Worm (Caenorhabditis elegans) whole organism, young adult: ENCODE data around the gene try-5.
A peak's percentile ranks its signal among the peaks of the same experiment; 100 is the strongest.

Experiments used
- B0261.1 ChIP-seq: sonication (generic microtip); optimal IDR thresholded peaks from 2 replicates; lab custom pipeline; 2016; ENCODE audit warnings: mild to moderate bottlenecking, missing genetic modification characterization, moderate library complexity, missing compliant biosample characterization
- B0336.3 ChIP-seq: fragments of 200-800 bp; sonication (Bioruptor generic); IDR thresholded peaks from 2 replicates; pipeline ENCODE4 v1.3.6; 2022; ENCODE audit warnings: missing genetic modification characterization, missing compliant biosample characterization
- F10E7.11 ChIP-seq: sonication (generic microtip); optimal IDR thresholded peaks from 2 replicates; lab custom pipeline; 2017; ENCODE audit warnings: mild to moderate bottlenecking, missing genetic modification characterization, moderate library complexity, missing compliant biosample characterization
- F22D6.2 ChIP-seq: sonication (generic microtip); optimal IDR thresholded peaks from 2 replicates; lab custom pipeline; 2016; ENCODE audit warnings: mild to moderate bottlenecking, missing genetic modification characterization, missing compliant biosample characterization
- F23B12.7 ChIP-seq: sonication (generic microtip); optimal IDR thresholded peaks from 2 replicates; lab custom pipeline; 2017; ENCODE audit warnings: missing genetic modification characterization, mild to moderate bottlenecking, missing compliant biosample characterization, antibody characterized with exemption, moderate library complexity; ENCODE audit not compliant: insufficient read depth
- F33H1.4 ChIP-seq: fragments of 200-800 bp; sonication (Bioruptor generic); IDR thresholded peaks from 2 replicates; pipeline ENCODE4 v1.3.6; 2022; ENCODE audit warnings: missing genetic modification reagents, missing genetic modification characterization, missing compliant biosample characterization
- F39B2.1 ChIP-seq: fragments of 200-800 bp; sonication (Bioruptor generic); IDR thresholded peaks from 2 replicates; pipeline ENCODE4 v1.3.6; 2022; ENCODE audit warnings: missing genetic modification reagents, missing genetic modification characterization, missing compliant biosample characterization
- F52B5.7 ChIP-seq: sonication (generic microtip); optimal IDR thresholded peaks from 2 replicates; lab custom pipeline; 2016; ENCODE audit warnings: mild to moderate bottlenecking, missing genetic modification characterization, missing compliant biosample characterization
- F55B11.4 ChIP-seq: sonication (generic microtip); optimal IDR thresholded peaks from 2 replicates; lab custom pipeline; 2016; ENCODE audit warnings: missing compliant biosample characterization, missing genetic modification characterization, borderline replicate concordance; ENCODE audit not compliant: insufficient read depth
- K12H6.12 ChIP-seq: fragments of 200-800 bp; sonication (Bioruptor generic); optimal IDR thresholded peaks from 2 replicates; lab custom pipeline; 2018; ENCODE audit warnings: mild to moderate bottlenecking, missing genetic modification characterization, missing compliant biosample characterization
- Y53F4B.3 ChIP-seq: fragments of 200-800 bp; sonication (Bioruptor generic); IDR thresholded peaks from 2 replicates; pipeline ENCODE4 v1.3.6; 2022; ENCODE audit warnings: missing genetic modification reagents, missing genetic modification characterization, missing compliant biosample characterization
- Y56A3A.18 ChIP-seq: fragments of 200-800 bp; sonication (Bioruptor generic); IDR thresholded peaks from 2 replicates; pipeline ENCODE4 v1.3.6; 2022; ENCODE audit warnings: missing genetic modification reagents, missing genetic modification characterization, missing compliant biosample characterization
- Y67H2A.10 ChIP-seq: fragments of 200-800 bp; sonication (Bioruptor generic); conservative IDR thresholded peaks from 2 replicates; pipeline ENCODE4 v1.3.6; 2022; ENCODE audit warnings: missing genetic modification reagents, missing genetic modification characterization, missing compliant biosample characterization
- Y79H2A.3 ChIP-seq: fragments of 200-800 bp; sonication (Bioruptor generic); conservative IDR thresholded peaks from 2 replicates; pipeline ENCODE4 v1.3.6; 2022; ENCODE audit warnings: missing genetic modification reagents, missing genetic modification characterization, missing compliant biosample characterization
- ZK185.1 ChIP-seq: sonication (generic microtip); optimal IDR thresholded peaks from 2 replicates; lab custom pipeline; 2016; ENCODE audit warnings: mild to moderate bottlenecking, missing genetic modification characterization, missing compliant biosample characterization; ENCODE audit not compliant: poor library complexity, severe bottlenecking
- athp-1 ChIP-seq: sonication (generic microtip); optimal IDR thresholded peaks from 2 replicates; lab custom pipeline; 2017; ENCODE audit warnings: mild to moderate bottlenecking, missing genetic modification characterization, missing compliant biosample characterization
- bed-1 ChIP-seq: fragments of 200-800 bp; sonication (Bioruptor generic); IDR thresholded peaks from 2 replicates; pipeline ENCODE4 v1.3.6; 2022; ENCODE audit warnings: missing genetic modification reagents, missing genetic modification characterization, missing compliant biosample characterization
- ccch-3 ChIP-seq: fragments of 200-800 bp; sonication (Bioruptor generic); optimal IDR thresholded peaks from 2 replicates; lab custom pipeline; 2018; ENCODE audit warnings: mild to moderate bottlenecking, missing genetic modification characterization, missing compliant biosample characterization
- ceh-27 ChIP-seq: fragments of 200-800 bp; sonication (Bioruptor generic); optimal IDR thresholded peaks from 2 replicates; lab custom pipeline; 2018; ENCODE audit warnings: mild to moderate bottlenecking, missing genetic modification characterization, moderate library complexity, missing compliant biosample characterization
- ceh-40 ChIP-seq: fragments of 200-800 bp; sonication (Bioruptor generic); IDR thresholded peaks from 2 replicates; pipeline ENCODE4 v1.3.6; 2022; ENCODE audit warnings: missing genetic modification characterization, missing compliant biosample characterization
- ceh-91 ChIP-seq: fragments of 200-800 bp; sonication (Bioruptor generic); IDR thresholded peaks from 2 replicates; pipeline ENCODE4 v1.3.6; 2022; ENCODE audit warnings: missing genetic modification reagents, missing genetic modification characterization, missing compliant biosample characterization
- die-1 ChIP-seq: sonication (generic microtip); optimal IDR thresholded peaks from 2 replicates; lab custom pipeline; 2016; ENCODE audit warnings: missing genotype, mild to moderate bottlenecking, missing genetic modification characterization, missing compliant biosample characterization
- dox-1 ChIP-seq: fragments of 200-800 bp; sonication (Bioruptor generic); IDR thresholded peaks from 2 replicates; pipeline ENCODE4 v1.3.6; 2022; ENCODE audit warnings: missing genetic modification reagents, missing genetic modification characterization, missing compliant biosample characterization
- dpff-1 ChIP-seq: sonication (generic microtip); optimal IDR thresholded peaks from 2 replicates; lab custom pipeline; 2017; ENCODE audit warnings: mild to moderate bottlenecking, missing genetic modification characterization, missing compliant biosample characterization
- efl-1 ChIP-seq: fragments of 150-350 bp; optimal IDR thresholded peaks from 2 replicates; lab custom pipeline; 2014; ENCODE audit warnings: missing biosample characterization, missing genetic modification reagents, missing genetic modification characterization
- egl-44 ChIP-seq: fragments of 200-800 bp; sonication (Bioruptor generic); IDR thresholded peaks from 2 replicates; pipeline ENCODE4 v1.3.6; 2022; ENCODE audit warnings: missing genetic modification reagents, missing genetic modification characterization, missing compliant biosample characterization
- ekl-4 ChIP-seq: fragments of 200-800 bp; sonication (Bioruptor generic); IDR thresholded peaks from 2 replicates; pipeline ENCODE4 v1.3.6; 2022; ENCODE audit warnings: missing genetic modification reagents, missing genetic modification characterization, missing compliant biosample characterization
- ets-4 ChIP-seq: fragments of 200-800 bp; sonication (Bioruptor generic); optimal IDR thresholded peaks from 2 replicates; lab custom pipeline; 2018; ENCODE audit warnings: mild to moderate bottlenecking, missing genetic modification characterization, missing compliant biosample characterization
- fkh-3 ChIP-seq: sonication (generic microtip); optimal IDR thresholded peaks from 2 replicates; lab custom pipeline; 2016; ENCODE audit warnings: mild to moderate bottlenecking, missing genetic modification characterization, missing compliant biosample characterization
- hlh-12 ChIP-seq: sonication (generic microtip); optimal IDR thresholded peaks from 2 replicates; lab custom pipeline; 2016; ENCODE audit warnings: missing genetic modification characterization, missing compliant biosample characterization
- lin-26 ChIP-seq: fragments of 200-800 bp; sonication (Bioruptor generic); IDR thresholded peaks from 2 replicates; pipeline ENCODE4 v1.3.6; 2022; ENCODE audit warnings: missing genetic modification reagents, missing genetic modification characterization, missing compliant biosample characterization
- lin-40 ChIP-seq: sonication (generic microtip); optimal IDR thresholded peaks from 2 replicates; lab custom pipeline; 2016; ENCODE audit warnings: missing genetic modification characterization, mild to moderate bottlenecking, missing compliant biosample characterization, missing genotype, missing genetic modification reagents
- lsy-27 ChIP-seq: sonication (generic microtip); optimal IDR thresholded peaks from 2 replicates; lab custom pipeline; 2017; ENCODE audit warnings: missing genetic modification characterization, mild to moderate bottlenecking, missing compliant biosample characterization, antibody characterized with exemption, missing genotype, borderline replicate concordance; ENCODE audit not compliant: insufficient read depth
- mes-4 ChIP-seq: sonication (generic microtip); optimal IDR thresholded peaks from 2 replicates; lab custom pipeline; 2016; ENCODE audit warnings: missing genotype, missing genetic modification characterization, missing compliant biosample characterization
- nfyb-1 ChIP-seq: fragments of 200-800 bp; sonication (Bioruptor generic); IDR thresholded peaks from 2 replicates; pipeline ENCODE4 v1.3.6; 2022; ENCODE audit warnings: missing genetic modification reagents, missing genetic modification characterization, missing compliant biosample characterization
- nhr-27 ChIP-seq: fragments of 200-800 bp; sonication (Bioruptor generic); optimal IDR thresholded peaks from 2 replicates; lab custom pipeline; 2018; ENCODE audit warnings: mild to moderate bottlenecking, missing genetic modification characterization, moderate library complexity, missing compliant biosample characterization
- pbrm-1 ChIP-seq: fragments of 200-800 bp; sonication (Bioruptor generic); IDR thresholded peaks from 2 replicates; pipeline ENCODE4 v1.3.6; 2022; ENCODE audit warnings: missing genetic modification reagents, missing genetic modification characterization, missing compliant biosample characterization
- rec-8 ChIP-seq, 2 experiments: sonication (generic microtip); optimal IDR thresholded peaks; 2 replicates each; lab custom pipeline; 2016; ENCODE audit warnings: mild to moderate bottlenecking in 2 of 2, missing genetic modification characterization in 2 of 2, missing genetic modification reagents in 2 of 2, missing genotype in 2 of 2, missing biosample characterization in 1 of 2, missing compliant biosample characterization in 1 of 2, moderate library complexity in 1 of 2
- repo-1 ChIP-seq: sonication (generic microtip); optimal IDR thresholded peaks from 2 replicates; lab custom pipeline; 2017; ENCODE audit warnings: mild to moderate bottlenecking, missing genetic modification characterization, missing compliant biosample characterization
- snpc-1.3 ChIP-seq: sonication (generic microtip); optimal IDR thresholded peaks from 2 replicates; lab custom pipeline; 2017; ENCODE audit warnings: missing genetic modification characterization, mild to moderate bottlenecking, missing compliant biosample characterization, antibody characterized with exemption, moderate library complexity, missing genotype, missing genetic modification reagents; ENCODE audit not compliant: insufficient read depth
- snpc-3.4 ChIP-seq: sonication (generic microtip); optimal IDR thresholded peaks from 2 replicates; lab custom pipeline; 2017; ENCODE audit warnings: missing genetic modification characterization, mild to moderate bottlenecking, missing compliant biosample characterization, antibody characterized with exemption, moderate library complexity, missing genotype, missing genetic modification reagents
- somi-1 ChIP-seq: fragments of 200-800 bp; sonication (Bioruptor generic); optimal IDR thresholded peaks from 2 replicates; lab custom pipeline; 2018; ENCODE audit warnings: mild to moderate bottlenecking, missing genetic modification characterization, missing compliant biosample characterization
- tbp1 ChIP-seq: fragments of 200-800 bp; sonication (Bioruptor generic); optimal IDR thresholded peaks from 2 replicates; lab custom pipeline; 2018; ENCODE audit warnings: mild to moderate bottlenecking, missing genetic modification characterization, missing compliant biosample characterization
- unc-130 ChIP-seq: sonication (generic microtip); optimal IDR thresholded peaks from 2 replicates; lab custom pipeline; 2016; ENCODE audit warnings: missing genetic modification reagents, missing genetic modification characterization, missing compliant biosample characterization
- xnd-1 ChIP-seq: sonication (generic microtip); optimal IDR thresholded peaks from 2 replicates; lab custom pipeline; 2016; ENCODE audit warnings: missing genotype, missing genetic modification reagents, missing genetic modification characterization, missing compliant biosample characterization
- zfh-2 ChIP-seq: fragments of 200-800 bp; sonication (Bioruptor generic); conservative IDR thresholded peaks from 2 replicates; pipeline ENCODE4 v1.3.6; 2022; ENCODE audit warnings: missing genetic modification reagents, missing genetic modification characterization, missing compliant biosample characterization
- zim-3 ChIP-seq: sonication (generic microtip); optimal IDR thresholded peaks from 2 replicates; lab custom pipeline; 2017; ENCODE audit warnings: mild to moderate bottlenecking, missing genetic modification characterization, moderate library complexity, missing compliant biosample characterization
- ztf-26 ChIP-seq: sonication (generic microtip); optimal IDR thresholded peaks from 2 replicates; lab custom pipeline; 2017; ENCODE audit warnings: missing genetic modification characterization, missing compliant biosample characterization
- ztf-3 ChIP-seq: fragments of 200-800 bp; sonication (Bioruptor generic); optimal IDR thresholded peaks from 2 replicates; lab custom pipeline; 2018; ENCODE audit warnings: mild to moderate bottlenecking, missing genetic modification characterization, missing compliant biosample characterization

try-5 gene

ce11 chrV:9338452-9338851 is 8.4 kb upstream of the try-5 start:
- TF ChIP-seq F33H1.4 (no peak), die-1 (tag; lab: Kevin White, UChicago) (no peak), ceh-91 (GFP tag; lab: Robert Waterston, UW) (no peak), xnd-1 (no peak), nhr-27 (tag; lab: Kevin White, UChicago) (no peak), unc-130 (GFP tag; lab: Kevin White, UChicago) (no peak), zim-3 (tag; lab: Kevin White, UChicago) (peak; percentile 34), zfh-2 (no peak), lin-26 (GFP tag; lab: Robert Waterston, UW) (peak; percentile 58; the same call in 1 of the 2 replicates), Y53F4B.3 (GFP tag; lab: Robert Waterston, UW) (no peak), dpff-1 (no peak), B0336.3 (GFP tag; lab: Robert Waterston, UW) (0 out of 2 replicates have a peak, but pooled peaks have one; percentile 41), repo-1 (tag; lab: Kevin White, UChicago) (peak; percentile 83), ztf-3 (GFP tag; lab: Kevin White, UChicago) (no peak), F22D6.2 (no peak), Y79H2A.3 (GFP tag; lab: Robert Waterston, UW) (peak; percentile 80; the same call in 1 of the 2 replicates), F55B11.4 (no peak), lin-40 (tag; lab: Kevin White, UChicago) (peak; percentile 24), lsy-27 (no peak), F23B12.7 (tag; lab: Kevin White, UChicago) (no peak), ceh-27 (GFP tag; lab: Kevin White, UChicago) (no peak), ekl-4 (GFP tag; lab: Robert Waterston, UW) (no peak), F52B5.7 (tag; lab: Kevin White, UChicago) (peak; percentile 15), ets-4 (GFP tag; lab: Kevin White, UChicago) (no peak), Y67H2A.10 (GFP tag; lab: Robert Waterston, UW) (no peak), ccch-3 (GFP tag; lab: Kevin White, UChicago) (no peak), athp-1 (tag; lab: Kevin White, UChicago) (no peak), snpc-1.3 (tag; lab: Kevin White, UChicago) (no peak), tbp1 (GFP tag; lab: Kevin White, UChicago) (peak; percentile 3), F39B2.1 (GFP tag; lab: Robert Waterston, UW) (no peak), K12H6.12 (tag; lab: Kevin White, UChicago) (no peak), mes-4 (tag; lab: Kevin White, UChicago) (no peak), ZK185.1 (tag; lab: Kevin White, UChicago) (peak; percentile 75), Y56A3A.18 (no peak), egl-44 (GFP tag; lab: Robert Waterston, UW) (no peak), hlh-12 (tag; lab: Kevin White, UChicago) (no peak), ztf-26 (tag; lab: Kevin White, UChicago) (peak; percentile 41), nfyb-1 (GFP tag; lab: Robert Waterston, UW) (no peak; the same call in 1 of the 2 replicates), snpc-3.4 (tag; lab: Kevin White, UChicago) (no peak), pbrm-1 (GFP tag; lab: Robert Waterston, UW) (no peak), ceh-40 (GFP tag; lab: Robert Waterston, UW) (no peak), bed-1 (no peak), F10E7.11 (tag; lab: Kevin White, UChicago) (no peak), somi-1 (GFP tag; lab: Kevin White, UChicago) (no peak), dox-1 (GFP tag; lab: Robert Waterston, UW) (no peak), rec-8 (tag; optimal IDR thresholded peaks at IDR 0.05; lab: Kevin White, UChicago) (no peak), efl-1 (GFP tag; lab: Kevin White, UChicago) (no peak), fkh-3 (no peak), B0261.1 (tag; lab: Kevin White, UChicago) (no peak)
